Worm (Caenorhabditis elegans): Measurements from ENCODE around the gene Y38F2AR.12.

- TF ChIP-seq lin-39 (tag; optimal IDR thresholded peaks at IDR 0.05) (peak; percentile 76), nhr-237 (tag; optimal IDR thresholded peaks at IDR 0.05) (peak; percentile 46), elt-3 (tag; optimal IDR thresholded peaks at IDR 0.05) (peak in 4 of 6 experiments; percentile 34 to 92 (median 78)), lir-3 (tag; optimal IDR thresholded peaks at IDR 0.05; ENCODE audit: poor library complexity) (no peak), isw-1 (GFP tag; IDR thresholded peaks at IDR 0.05) (peak; percentile 94), pqm-1 (tag; optimal IDR thresholded peaks at IDR 0.05) (peak; percentile 39), nhr-11 (tag; optimal IDR thresholded peaks at IDR 0.05) (peak; percentile 75), mdl-1 (tag; optimal IDR thresholded peaks at IDR 0.05) (peak in 1 of 2 experiments; percentile 96), efl-1 (optimal IDR thresholded peaks at IDR 0.05) (peak; percentile 89 to 93), efl-1 (GFP tag; optimal IDR thresholded peaks at IDR 0.05 in 1 of 2) (peak; percentile 85 to 99)
Measured at ce11 chrIV:2388949-2389495, 23.2 kb downstream of the Y38F2AR.12 start, which contains the start of gene trap-3.
